Fruit fly (Drosophila melanogaster) whole organism, embryonic: ENCODE data around the gene Eip63F-1.

Experiments used
- ATbp ChIP-seq: fragments of 200-800 bp; sonication (Bioruptor generic); optimal IDR thresholded peaks from 2 replicates; lab custom pipeline; 2017; ENCODE audit warnings: missing biosample characterization, mild to moderate bottlenecking, missing genetic modification characterization, missing genetic modification reagents
- Aef1 ChIP-seq: fragments of 200-800 bp; sonication (Bioruptor generic); IDR thresholded peaks from 3 replicates; pipeline ENCODE4 v1.3.6; 2022; ENCODE audit warnings: missing biosample characterization, missing genetic modification characterization
- B-H2 ChIP-seq: fragments of 200-800 bp; sonication (Bioruptor generic); optimal IDR thresholded peaks from 2 replicates; lab custom pipeline; 2018; ENCODE audit warnings: missing biosample characterization, mild to moderate bottlenecking, missing genetic modification characterization
- CG12299 ChIP-seq: fragments of 200-800 bp; sonication (Bioruptor generic); optimal IDR thresholded peaks from 2 replicates; lab custom pipeline; 2018; ENCODE audit warnings: missing biosample characterization, mild to moderate bottlenecking, missing genetic modification characterization
- CG13287 ChIP-seq: fragments of 200-800 bp; sonication (Bioruptor generic); IDR thresholded peaks from 2 replicates; pipeline ENCODE4 v1.3.6; 2022; ENCODE audit warnings: missing biosample characterization, missing genetic modification characterization; ENCODE audit not compliant: partially characterized antibody
- CG13424 ChIP-seq: fragments of 200-800 bp; sonication (Bioruptor generic); optimal IDR thresholded peaks from 2 replicates; lab custom pipeline; 2019; ENCODE audit warnings: missing biosample characterization, mild to moderate bottlenecking, missing genetic modification characterization, moderate library complexity
- CG14014 ChIP-seq: fragments of 200-800 bp; sonication (Bioruptor generic); IDR thresholded peaks from 2 replicates; pipeline ENCODE4 v1.3.6; 2022; ENCODE audit warnings: missing biosample characterization, missing genetic modification characterization
- CG14441 ChIP-seq: fragments of 200-800 bp; sonication (Bioruptor generic); IDR thresholded peaks from 2 replicates; pipeline ENCODE4 v1.3.6; 2022; ENCODE audit warnings: missing biosample characterization, missing genetic modification characterization
- CG17361 ChIP-seq: fragments of 200-800 bp; sonication (Bioruptor generic); IDR thresholded peaks from 3 replicates; pipeline ENCODE4 v1.3.6; 2022; ENCODE audit warnings: missing biosample characterization, missing genetic modification characterization
- CG18619 ChIP-seq: fragments of 200-800 bp; sonication (Bioruptor generic); optimal IDR thresholded peaks from 3 replicates; lab custom pipeline; 2017; ENCODE audit warnings: missing biosample characterization, mild to moderate bottlenecking, missing genetic modification characterization
- CG2202 ChIP-seq: fragments of 200-800 bp; sonication (Bioruptor generic); optimal IDR thresholded peaks from 2 replicates; lab custom pipeline; 2018; ENCODE audit warnings: missing biosample characterization, mild to moderate bottlenecking, missing genetic modification characterization
- CG42726 ChIP-seq: fragments of 200-800 bp; sonication (Bioruptor generic); IDR thresholded peaks from 2 replicates; pipeline ENCODE4 v1.3.6; 2022; ENCODE audit warnings: missing biosample characterization, missing genetic modification characterization; ENCODE audit not compliant: partially characterized antibody
- CG4328 ChIP-seq: fragments of 200-800 bp; sonication (Bioruptor generic); optimal IDR thresholded peaks from 3 replicates; lab custom pipeline; 2017; ENCODE audit warnings: missing biosample characterization, missing genetic modification reagents, missing genetic modification characterization
- CG4617 ChIP-seq: fragments of 200-800 bp; sonication (Bioruptor generic); optimal IDR thresholded peaks from 3 replicates; lab custom pipeline; 2016; ENCODE audit warnings: missing biosample characterization, missing genetic modification characterization, borderline replicate concordance
- CG6791 ChIP-seq: fragments of 200-800 bp; sonication (Bioruptor generic); IDR thresholded peaks from 3 replicates; pipeline ENCODE4 v1.3.6; 2022; ENCODE audit warnings: missing biosample characterization, missing genetic modification characterization; ENCODE audit not compliant: partially characterized antibody
- CG6854 ChIP-seq: fragments of 200-800 bp; sonication (Bioruptor generic); optimal IDR thresholded peaks from 3 replicates; lab custom pipeline; 2017; ENCODE audit warnings: missing biosample characterization, mild to moderate bottlenecking, missing genetic modification characterization
- CG8765 ChIP-seq: fragments of 200-800 bp; sonication (Bioruptor generic); IDR thresholded peaks from 2 replicates; pipeline ENCODE4 v1.3.6; 2022; ENCODE audit warnings: missing biosample characterization, missing genetic modification characterization
- CG8924 ChIP-seq: fragments of 200-800 bp; optimal IDR thresholded peaks from 3 replicates; lab custom pipeline; 2019; ENCODE audit warnings: missing biosample characterization, mild to moderate bottlenecking, missing genetic modification characterization, moderate library complexity
- CG9437 ChIP-seq: fragments of 200-800 bp; sonication (Bioruptor generic); optimal IDR thresholded peaks from 2 replicates; lab custom pipeline; 2018; ENCODE audit warnings: missing biosample characterization, mild to moderate bottlenecking, missing genetic modification characterization
- CrebB ChIP-seq: fragments of 200-800 bp; sonication (Bioruptor generic); optimal IDR thresholded peaks from 3 replicates; lab custom pipeline; 2018; ENCODE audit warnings: missing biosample characterization, mild to moderate bottlenecking, missing genetic modification characterization
- D19A ChIP-seq: fragments of 200-800 bp; optimal IDR thresholded peaks from 3 replicates; lab custom pipeline; 2019; ENCODE audit warnings: missing biosample characterization, mild to moderate bottlenecking, missing genetic modification characterization, moderate library complexity
- E2f1 ChIP-seq: fragments of 200-800 bp; sonication (Bioruptor generic); IDR thresholded peaks from 2 replicates; pipeline ENCODE4 v1.3.6; 2022; ENCODE audit warnings: missing biosample characterization, missing genetic modification characterization
- E2f2 ChIP-seq: fragments of 200-800 bp; sonication (Bioruptor generic); IDR thresholded peaks from 2 replicates; pipeline ENCODE4 v1.3.6; 2022; ENCODE audit warnings: missing biosample characterization, missing genetic modification characterization
- Ets97D ChIP-seq: fragments of 200-800 bp; sonication (Bioruptor generic); optimal IDR thresholded peaks from 3 replicates; lab custom pipeline; 2016; ENCODE audit warnings: missing biosample characterization, missing genetic modification characterization
- HLH3B ChIP-seq: fragments of 200-800 bp; sonication (Bioruptor generic); IDR thresholded peaks from 2 replicates; pipeline ENCODE4 v1.3.6; 2022; ENCODE audit warnings: missing biosample characterization, missing genetic modification characterization
- HLH54F ChIP-seq: fragments of 200-800 bp; sonication (Bioruptor generic); optimal IDR thresholded peaks from 3 replicates; lab custom pipeline; 2016; ENCODE audit warnings: missing biosample characterization, missing genetic modification characterization
- MTF-1 ChIP-seq: fragments of 200-800 bp; sonication (Bioruptor generic); optimal IDR thresholded peaks from 2 replicates; lab custom pipeline; 2018; ENCODE audit warnings: missing biosample characterization, mild to moderate bottlenecking, missing genetic modification characterization, borderline replicate concordance
- NC2α ChIP-seq: fragments of 200-800 bp; sonication (Bioruptor generic); optimal IDR thresholded peaks from 2 replicates; lab custom pipeline; 2016; ENCODE audit warnings: missing biosample characterization, missing genetic modification characterization
- Rfx ChIP-seq: fragments of 200-800 bp; sonication (Bioruptor generic); IDR thresholded peaks from 2 replicates; pipeline ENCODE4 v1.3.6; 2022; ENCODE audit warnings: missing biosample characterization, missing genetic modification characterization
- Tbp ChIP-seq: fragments of >200 bp; optimal IDR thresholded peaks from 2 replicates; lab custom pipeline; 2018; ENCODE audit warnings: missing biosample characterization, missing genetic modification characterization
- Vsx1 ChIP-seq: fragments of 200-800 bp; sonication (Bioruptor generic); optimal IDR thresholded peaks from 2 replicates; lab custom pipeline; 2017; ENCODE audit warnings: missing biosample characterization, mild to moderate bottlenecking, missing genetic modification characterization, missing genetic modification reagents
- cg ChIP-seq: fragments of 200-800 bp; sonication (Bioruptor generic); optimal IDR thresholded peaks from 3 replicates; lab custom pipeline; 2019; ENCODE audit warnings: missing biosample characterization, mild to moderate bottlenecking, missing genetic modification characterization, moderate library complexity
- chinmo ChIP-seq: fragments of 200-800 bp; sonication (Bioruptor generic); IDR thresholded peaks from 4 replicates; pipeline ENCODE4 v1.3.6; 2022; ENCODE audit warnings: missing biosample characterization, missing genetic modification characterization; ENCODE audit not compliant: partially characterized antibody
- dan ChIP-seq: fragments of 200-800 bp; sonication (Bioruptor generic); IDR thresholded peaks from 2 replicates; pipeline ENCODE4 v1.3.6; 2022; ENCODE audit warnings: missing biosample characterization, missing genetic modification characterization
- dimm ChIP-seq: fragments of 200-800 bp; sonication (Bioruptor generic); IDR thresholded peaks from 2 replicates; pipeline ENCODE4 v1.3.6; 2022; ENCODE audit warnings: missing biosample characterization, missing genetic modification characterization
- esg ChIP-seq: fragments of 200-800 bp; sonication (Bioruptor generic); conservative IDR thresholded peaks from 2 replicates; pipeline ENCODE4 v1.3.6; 2022; ENCODE audit warnings: missing biosample characterization, missing genetic modification characterization
- fd102C ChIP-seq: fragments of 200-800 bp; sonication (Bioruptor generic); optimal IDR thresholded peaks from 2 replicates; lab custom pipeline; 2018; ENCODE audit warnings: missing biosample characterization, mild to moderate bottlenecking, missing genetic modification characterization, moderate library complexity
- fd64A ChIP-seq: fragments of 200-800 bp; sonication (Bioruptor generic); optimal IDR thresholded peaks from 3 replicates; lab custom pipeline; 2018; ENCODE audit warnings: missing biosample characterization, mild to moderate bottlenecking, missing genetic modification characterization
- fd96Cb ChIP-seq: fragments of 200-800 bp; sonication (Bioruptor generic); optimal IDR thresholded peaks from 2 replicates; lab custom pipeline; 2018; ENCODE audit warnings: missing biosample characterization, mild to moderate bottlenecking, missing genetic modification characterization, moderate library complexity
- gsb-n ChIP-seq: fragments of 200-800 bp; sonication (Bioruptor generic); optimal IDR thresholded peaks from 3 replicates; lab custom pipeline; 2018; ENCODE audit warnings: missing biosample characterization, mild to moderate bottlenecking, missing genetic modification characterization
- hth ChIP-seq: fragments of >200 bp; optimal IDR thresholded peaks from 2 replicates; lab custom pipeline; 2017; ENCODE audit warnings: inconsistent platforms
- lmd ChIP-seq: fragments of 200-800 bp; sonication (Bioruptor generic); IDR thresholded peaks from 2 replicates; pipeline ENCODE4 v1.3.6; 2022; ENCODE audit warnings: missing biosample characterization, missing genetic modification characterization
- lov ChIP-seq, 2 experiments: fragments of 200-800 bp in 1 of 2; fragments of >200 bp in 1 of 2; sonication (Bioruptor generic) in 1 of 2; IDR thresholded peaks in 1 of 2; optimal IDR thresholded peaks in 1 of 2; 2 replicates in 1 of 2; 3 replicates in 1 of 2; pipeline versions ENCODE4 v1.3.6 to Lab custom; 2017 to 2022; ENCODE audit warnings: missing biosample characterization in 1 of 2, missing genetic modification characterization in 1 of 2
- mld ChIP-seq: fragments of 200-800 bp; sonication (Bioruptor generic); IDR thresholded peaks from 3 replicates; pipeline ENCODE4 v1.3.6; 2022; ENCODE audit warnings: missing biosample characterization, missing genetic modification characterization; ENCODE audit not compliant: partially characterized antibody
- ro ChIP-seq: fragments of 200-800 bp; sonication (Bioruptor generic); IDR thresholded peaks from 2 replicates; pipeline ENCODE4 v1.3.6; 2022; ENCODE audit warnings: missing biosample characterization, missing genetic modification characterization
- sc ChIP-seq, 3 experiments: fragments of >200 bp in 2 of 3; fragments of 200-800 bp in 1 of 3; sonication (Bioruptor generic) in 1 of 3; optimal IDR thresholded peaks; 2 replicates in 2 of 3; 3 replicates in 1 of 3; lab custom pipeline; 2017; ENCODE audit warnings: mild to moderate bottlenecking in 1 of 3, missing biosample characterization in 1 of 3, missing genetic modification characterization in 1 of 3, missing genetic modification reagents in 1 of 3
- ssp ChIP-seq: fragments of 200-800 bp; sonication (Bioruptor generic); IDR thresholded peaks from 2 replicates; pipeline ENCODE4 v1.3.6; 2022; ENCODE audit warnings: missing biosample characterization, missing genetic modification characterization
- twi ChIP-seq: fragments of 200-800 bp; optimal IDR thresholded peaks from 2 replicates; lab custom pipeline; 2019; ENCODE audit warnings: missing biosample characterization, mild to moderate bottlenecking, missing genetic modification characterization, moderate library complexity

Eip63F-1 gene

DNA sequence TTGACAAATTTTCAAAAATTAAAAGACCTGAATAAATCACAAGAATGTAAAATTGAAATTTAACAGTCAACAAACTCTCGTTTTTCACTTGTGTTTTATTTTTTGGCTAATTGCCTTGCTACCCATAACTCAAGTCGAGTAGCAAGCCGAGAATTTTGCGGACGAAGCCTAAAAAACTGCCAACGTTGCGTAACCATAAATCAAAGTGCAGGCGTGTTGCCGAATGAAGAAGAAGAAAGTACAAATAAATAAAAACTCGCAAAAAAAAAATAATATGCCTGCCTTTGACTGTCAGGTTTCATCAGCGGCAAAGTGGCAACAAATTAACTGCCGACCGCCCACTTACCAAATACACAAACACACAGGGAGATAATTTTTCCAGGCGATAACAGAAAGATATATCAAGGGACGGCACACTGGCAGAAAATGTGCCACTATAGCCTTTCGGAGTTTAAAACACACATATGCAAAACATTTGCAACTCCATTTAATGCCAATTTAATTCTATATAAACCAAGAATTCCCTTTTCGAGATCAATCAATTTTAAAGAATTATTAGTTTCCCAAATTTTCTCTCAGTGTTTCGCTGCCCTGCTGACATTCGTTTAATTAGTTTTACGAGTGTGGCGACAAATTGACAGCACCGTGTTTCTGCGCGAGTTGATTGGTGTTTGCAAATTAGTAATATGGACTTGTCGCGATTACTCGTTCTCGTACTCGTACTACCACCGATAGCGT, 7.0 kb downstream of the Eip63F-1 start (continued):
- peak; percentile 76 for TF ChIP-seq ATbp (GFP tag; lab: Kevin White, UChicago)
- TF ChIP-seq E2f2 (GFP tag; lab: Robert Waterston, UW), result peak; percentile 64; the same call in 1 of the 2 replicates
- TF ChIP-seq hth, result no peak
- peak; percentile 69 for TF ChIP-seq CG4328 (GFP tag; lab: Kevin White, UChicago)
- peak; percentile 53 for TF ChIP-seq NC2α (GFP tag; lab: Kevin White, UChicago)
- peak; percentile 88 for TF ChIP-seq CG14441 (GFP tag; lab: Robert Waterston, UW)
- TF ChIP-seq ro, result peak; percentile 40
- TF ChIP-seq B-H2 (GFP tag; lab: Kevin White, UChicago), result peak; percentile 95
- no peak for TF ChIP-seq CG42726
- TF ChIP-seq fd102C (GFP tag; lab: Kevin White, UChicago), result no peak
- TF ChIP-seq CG13424, result peak; percentile 90
- no peak for TF ChIP-seq Tbp (GFP tag; lab: Kevin White, UChicago)
- TF ChIP-seq E2f1 (GFP tag; lab: Robert Waterston, UW), result peak; percentile 75
- peak; percentile 93 for TF ChIP-seq HLH54F (GFP tag; lab: Kevin White, UChicago)
- TF ChIP-seq lmd (GFP tag; lab: Robert Waterston, UW), result peak; percentile 88
- peak; percentile 95 for TF ChIP-seq Rfx
- TF ChIP-seq CG12299, result peak; percentile 70
- TF ChIP-seq D19A (tag; lab: Kevin White, UChicago), result peak; percentile 62
- TF ChIP-seq CG6791 (GFP tag; lab: Robert Waterston, UW), result no peak
- peak; percentile 85 for TF ChIP-seq CrebB (tag; lab: Kevin White, UChicago)
- TF ChIP-seq CG9437 (GFP tag; lab: Kevin White, UChicago), result peak; percentile 63
- peak; percentile 65 for TF ChIP-seq fd96Cb (tag; lab: Kevin White, UChicago)
- TF ChIP-seq sc (optimal IDR thresholded peaks at IDR 0.05; lab: Kevin White, UChicago), result no peak
- TF ChIP-seq sc (GFP tag; optimal IDR thresholded peaks at IDR 0.05; lab: Kevin White, UChicago), result peak; percentile 26
- TF ChIP-seq CG8765 (GFP tag; lab: Robert Waterston, UW), result peak; percentile 51; the same call in 1 of the 2 replicates
- peak; percentile 55 for TF ChIP-seq Ets97D (GFP tag; lab: Kevin White, UChicago)
- TF ChIP-seq cg (GFP tag; lab: Kevin White, UChicago), result no peak
- TF ChIP-seq CG6854 (GFP tag; lab: Kevin White, UChicago), result peak; percentile 67
- TF ChIP-seq CG17361 (GFP tag; lab: Robert Waterston, UW), result peak; percentile 70; the same call in 2 of the 3 replicates
- no peak for TF ChIP-seq twi (tag; lab: Kevin White, UChicago)
- no peak for TF ChIP-seq chinmo (GFP tag; lab: Robert Waterston, UW)
- TF ChIP-seq CG4617 (GFP tag; lab: Kevin White, UChicago), result peak; percentile 22
- peak; percentile 87 for TF ChIP-seq Aef1
- peak; percentile 46 for TF ChIP-seq Vsx1 (GFP tag; lab: Kevin White, UChicago)
- peak; percentile 82 for TF ChIP-seq HLH3B
- TF ChIP-seq ssp (GFP tag; lab: Robert Waterston, UW), result peak; percentile 70
- TF ChIP-seq fd64A, result no peak
- peak; percentile 88 for TF ChIP-seq CG8924 (tag; lab: Kevin White, UChicago)
- TF ChIP-seq lov (optimal IDR thresholded peaks at IDR 0.05; lab: Kevin White, UChicago), result no peak
- no peak for TF ChIP-seq lov (GFP tag; IDR thresholded peaks at IDR 0.05; lab: Robert Waterston, UW)
- TF ChIP-seq CG18619 (GFP tag; lab: Kevin White, UChicago), result peak; percentile 89
- peak; percentile 94 for TF ChIP-seq CG14014 (GFP tag; lab: Robert Waterston, UW)
- no peak for TF ChIP-seq dan (GFP tag; lab: Robert Waterston, UW)
- TF ChIP-seq esg (GFP tag; lab: Robert Waterston, UW), result peak; percentile 78
- TF ChIP-seq MTF-1 (GFP tag; lab: Kevin White, UChicago), result peak; percentile 67
- TF ChIP-seq mld (GFP tag; lab: Robert Waterston, UW), result no peak
- TF ChIP-seq gsb-n, result no peak
- peak; percentile 47; the same call in 1 of the 2 replicates for TF ChIP-seq dimm (GFP tag; lab: Robert Waterston, UW)
- TF ChIP-seq CG13287 (GFP tag; lab: Robert Waterston, UW), result no peak
- peak; percentile 5 for TF ChIP-seq CG2202 (tag; lab: Kevin White, UChicago)
